Worm (Caenorhabditis elegans) whole organism, L1 larva: ENCODE data around the gene W02A2.9.

Experiments used
- efl-3 ChIP-seq: fragments of 200-800 bp; sonication (Bioruptor generic); optimal IDR thresholded peaks from 2 replicates; lab custom pipeline; 2018; ENCODE audit warnings: mild to moderate bottlenecking, missing genetic modification characterization, missing compliant biosample characterization
- lin-35 ChIP-seq, 2 experiments: fragments of 150-350 bp; optimal IDR thresholded peaks; 2 replicates each; lab custom pipeline; 2014; ENCODE audit warnings: missing biosample characterization in 2 of 2, missing genetic modification characterization in 2 of 2, missing genetic modification reagents in 2 of 2
- lin-39 ChIP-seq: fragments of 150-350 bp; optimal IDR thresholded peaks from 2 replicates; lab custom pipeline; 2014; ENCODE audit warnings: missing biosample characterization, missing genetic modification reagents, missing genetic modification characterization
- nhr-11 ChIP-seq: fragments of 150-350 bp; optimal IDR thresholded peaks from 2 replicates; lab custom pipeline; 2014; ENCODE audit warnings: missing biosample characterization, missing genetic modification characterization
- nhr-12 ChIP-seq: sonication (generic microtip); optimal IDR thresholded peaks from 2 replicates; lab custom pipeline; 2017; ENCODE audit warnings: missing biosample characterization, missing genetic modification characterization
- nhr-237 ChIP-seq: fragments of 150-350 bp; optimal IDR thresholded peaks from 2 replicates; lab custom pipeline; 2014; ENCODE audit warnings: missing biosample characterization, missing genetic modification characterization
- snpc-4 ChIP-seq: fragments of 150-350 bp; optimal IDR thresholded peaks from 2 replicates; lab custom pipeline; 2014; ENCODE audit warnings: missing biosample characterization, missing genetic modification characterization
- sox-4 ChIP-seq: sonication (generic microtip); optimal IDR thresholded peaks from 2 replicates; lab custom pipeline; 2016; ENCODE audit warnings: missing genetic modification characterization, missing compliant biosample characterization
- tbx-2 ChIP-seq: sonication (generic microtip); optimal IDR thresholded peaks from 2 replicates; lab custom pipeline; 2016; ENCODE audit warnings: missing genetic modification characterization, missing compliant biosample characterization
- unc-30 ChIP-seq: sonication (generic microtip); optimal IDR thresholded peaks from 2 replicates; lab custom pipeline; 2017; ENCODE audit warnings: missing biosample characterization, missing genetic modification characterization
- unc-62 ChIP-seq: fragments of 150-350 bp; optimal IDR thresholded peaks from 2 replicates; lab custom pipeline; 2014; ENCODE audit warnings: missing biosample characterization, missing genetic modification reagents, missing genetic modification characterization

DNA sequence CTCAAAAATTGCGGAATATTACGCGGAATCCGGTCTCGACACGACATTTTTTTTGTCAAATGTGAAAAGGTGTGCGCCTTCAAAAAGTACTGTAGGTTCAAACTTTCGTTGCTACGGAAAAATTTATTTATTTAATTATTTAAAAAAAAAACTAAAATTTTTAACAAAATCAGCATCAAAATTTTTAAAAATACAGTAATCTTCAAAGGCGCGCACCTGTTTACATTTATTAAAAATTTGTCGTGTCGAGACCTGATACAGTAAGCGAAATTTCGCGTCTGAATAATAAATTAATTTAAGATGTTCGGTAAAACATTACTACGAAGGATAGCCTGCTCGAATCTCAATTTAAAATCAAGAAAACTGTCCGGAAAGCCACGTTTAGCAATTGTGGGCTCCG lies 24.2 kb downstream of the W02A2.9 start, which contains the start of gene Y62E10A.6:
- TF ChIP-seq sox-4 (tag; lab: Kevin White, UChicago) (no peak), unc-30 (tag; lab: Kevin White, UChicago) (no peak), efl-3 (no peak), lin-39 (tag; lab: Kevin White, UChicago) (no peak), unc-62 (GFP tag; lab: Kevin White, UChicago) (no peak), nhr-11 (tag; lab: Kevin White, UChicago) (no peak), nhr-237 (tag; lab: Kevin White, UChicago) (no peak), tbx-2 (tag; lab: Kevin White, UChicago) (no peak), nhr-12 (tag; lab: Kevin White, UChicago) (no peak), snpc-4 (tag; lab: Kevin White, UChicago) (no peak), lin-35 (GFP tag; optimal IDR thresholded peaks at IDR 0.05; lab: Kevin White, UChicago) (no peak)
